Fruit fly (Drosophila melanogaster) whole organism, prepupa: ENCODE results near the gene CG16952.

Experiments
- Blimp-1 ChIP-seq: fragments of 200-800 bp; sonication (Bioruptor generic); optimal IDR thresholded peaks from 3 replicates; lab custom pipeline; 2017; ENCODE audit warnings: missing biosample characterization, missing genetic modification characterization, mild to moderate bottlenecking, moderate library complexity, missing genetic modification reagents
- CG10631 ChIP-seq: fragments of 200-800 bp; sonication (Bioruptor generic); optimal IDR thresholded peaks from 2 replicates; lab custom pipeline; 2016; ENCODE audit warnings: missing biosample characterization, missing genetic modification characterization
- CG10669 ChIP-seq: fragments of 200-800 bp; sonication (Bioruptor generic); optimal IDR thresholded peaks from 3 replicates; lab custom pipeline; 2018; ENCODE audit warnings: missing biosample characterization, mild to moderate bottlenecking, missing genetic modification characterization, moderate library complexity
- CG11294 ChIP-seq: fragments of 200-800 bp; sonication (Bioruptor generic); IDR thresholded peaks from 2 replicates; pipeline ENCODE4 v1.3.6; 2022; ENCODE audit warnings: missing biosample characterization, missing genetic modification characterization
- CG11902 ChIP-seq: fragments of 200-800 bp; sonication (Bioruptor generic); optimal IDR thresholded peaks from 3 replicates; lab custom pipeline; 2016; ENCODE audit warnings: missing biosample characterization, missing genetic modification characterization
- CG16779 ChIP-seq: fragments of 200-800 bp; sonication (Bioruptor generic); optimal IDR thresholded peaks from 3 replicates; lab custom pipeline; 2017; ENCODE audit warnings: missing biosample characterization, mild to moderate bottlenecking, missing genetic modification characterization
- CG3032 ChIP-seq: fragments of 200-800 bp; optimal IDR thresholded peaks from 2 replicates; lab custom pipeline; 2019; ENCODE audit warnings: missing biosample characterization, mild to moderate bottlenecking, missing genetic modification characterization, moderate library complexity
- CG31627 ChIP-seq: fragments of 200-800 bp; sonication (Bioruptor generic); optimal IDR thresholded peaks from 3 replicates; lab custom pipeline; 2016; ENCODE audit warnings: missing biosample characterization, missing genetic modification characterization
- CG34406 ChIP-seq: fragments of 200-800 bp; sonication (Bioruptor generic); optimal IDR thresholded peaks from 3 replicates; lab custom pipeline; 2016; ENCODE audit warnings: missing biosample characterization, missing genetic modification characterization
- CG4318 ChIP-seq: fragments of 200-800 bp; sonication (Bioruptor generic); optimal IDR thresholded peaks from 3 replicates; lab custom pipeline; 2017; ENCODE audit warnings: missing biosample characterization, mild to moderate bottlenecking, missing genetic modification characterization
- CG6276 ChIP-seq: fragments of 200-800 bp; sonication (Bioruptor generic); optimal IDR thresholded peaks from 2 replicates; lab custom pipeline; 2017; ENCODE audit warnings: missing biosample characterization, mild to moderate bottlenecking, missing genetic modification characterization
- CG6792 ChIP-seq: fragments of 200-800 bp; sonication (Bioruptor generic); optimal IDR thresholded peaks from 3 replicates; lab custom pipeline; 2016; ENCODE audit warnings: missing biosample characterization, missing genetic modification characterization
- CG6808 ChIP-seq: fragments of 200-800 bp; sonication (Bioruptor generic); optimal IDR thresholded peaks from 3 replicates; lab custom pipeline; 2017; ENCODE audit warnings: missing biosample characterization, missing genetic modification characterization, mild to moderate bottlenecking, moderate library complexity, missing genetic modification reagents
- CG6854 ChIP-seq: fragments of 200-800 bp; sonication (Bioruptor generic); optimal IDR thresholded peaks from 2 replicates; lab custom pipeline; 2017; ENCODE audit warnings: missing biosample characterization, mild to moderate bottlenecking, missing genetic modification characterization
- CG8119 ChIP-seq: fragments of 200-800 bp; sonication (Bioruptor generic); IDR thresholded peaks from 3 replicates; pipeline ENCODE4 v1.3.6; 2022; ENCODE audit warnings: missing biosample characterization, missing genetic modification characterization
- CG8319 ChIP-seq: fragments of 200-800 bp; sonication (Bioruptor generic); optimal IDR thresholded peaks from 3 replicates; lab custom pipeline; 2016; ENCODE audit warnings: missing biosample characterization, missing genetic modification characterization
- CG8632 ChIP-seq: fragments of 200-800 bp; sonication (Bioruptor generic); optimal IDR thresholded peaks from 3 replicates; lab custom pipeline; 2016; ENCODE audit warnings: missing biosample characterization, missing genetic modification characterization
- Eip75B ChIP-seq: fragments of 200-800 bp; sonication (Bioruptor generic); optimal IDR thresholded peaks from 3 replicates; lab custom pipeline; 2016; ENCODE audit warnings: missing biosample characterization, missing genetic modification characterization
- Eip78C ChIP-seq: fragments of 200-800 bp; sonication (Bioruptor generic); peaks from one replicate; lab custom pipeline; 2016; ENCODE audit warnings: missing biosample characterization, missing genetic modification characterization
- Ets21C ChIP-seq: fragments of 200-800 bp; sonication (Bioruptor generic); optimal IDR thresholded peaks from 3 replicates; lab custom pipeline; 2016; ENCODE audit warnings: missing biosample characterization, missing genetic modification characterization
- Ets96B ChIP-seq: fragments of 200-800 bp; optimal IDR thresholded peaks from 2 replicates; lab custom pipeline; 2019; ENCODE audit warnings: missing biosample characterization, mild to moderate bottlenecking, missing genetic modification characterization, moderate library complexity
- Gug ChIP-seq: fragments of 200-800 bp; sonication (Bioruptor generic); IDR thresholded peaks from 2 replicates; pipeline ENCODE4 v1.3.6; 2022; ENCODE audit warnings: missing biosample characterization, missing genetic modification characterization
- Hr38 ChIP-seq: sonication (Bioruptor generic); optimal IDR thresholded peaks from 2 replicates; lab custom pipeline; 2016; ENCODE audit warnings: missing biosample characterization, missing genetic modification characterization
- Hr39 ChIP-seq: fragments of 200-800 bp; sonication (Bioruptor generic); optimal IDR thresholded peaks from 2 replicates; lab custom pipeline; 2016; ENCODE audit warnings: missing biosample characterization, missing genetic modification characterization
- Hr4 ChIP-seq: fragments of 200-800 bp; sonication (Bioruptor generic); optimal IDR thresholded peaks from 3 replicates; lab custom pipeline; 2016; ENCODE audit warnings: missing biosample characterization, missing genetic modification characterization
- Lpt ChIP-seq: fragments of 200-800 bp; sonication (Bioruptor generic); optimal IDR thresholded peaks from 3 replicates; lab custom pipeline; 2016; ENCODE audit warnings: missing biosample characterization, missing genetic modification characterization
- Met ChIP-seq: fragments of 200-800 bp; sonication (Bioruptor generic); optimal IDR thresholded peaks from 3 replicates; lab custom pipeline; 2016; ENCODE audit warnings: missing biosample characterization, missing genetic modification characterization
- OdsH ChIP-seq: fragments of 200-800 bp; sonication (Bioruptor generic); optimal IDR thresholded peaks from 3 replicates; lab custom pipeline; 2016; ENCODE audit warnings: missing biosample characterization, missing genetic modification characterization
- Smox ChIP-seq: fragments of 200-800 bp; sonication (Bioruptor generic); optimal IDR thresholded peaks from 3 replicates; lab custom pipeline; 2016; ENCODE audit warnings: missing biosample characterization, missing genetic modification characterization
- Sox15 ChIP-seq: fragments of 200-800 bp; sonication (Bioruptor generic); optimal IDR thresholded peaks from 3 replicates; lab custom pipeline; 2016; ENCODE audit warnings: missing biosample characterization, missing genetic modification characterization
- achi ChIP-seq: fragments of 200-800 bp; sonication (Bioruptor generic); optimal IDR thresholded peaks from 3 replicates; lab custom pipeline; 2016; ENCODE audit warnings: missing biosample characterization, missing genetic modification characterization
- acj6 ChIP-seq: fragments of 200-800 bp; sonication (Bioruptor generic); optimal IDR thresholded peaks from 3 replicates; lab custom pipeline; 2016; ENCODE audit warnings: missing biosample characterization, missing genetic modification characterization
- cyc ChIP-seq: fragments of 200-800 bp; sonication (Bioruptor generic); optimal IDR thresholded peaks from 3 replicates; lab custom pipeline; 2016; ENCODE audit warnings: missing biosample characterization, missing genetic modification characterization
- dac ChIP-seq: fragments of 200-800 bp; sonication (Bioruptor generic); optimal IDR thresholded peaks from 2 replicates; lab custom pipeline; 2017; ENCODE audit warnings: missing biosample characterization, mild to moderate bottlenecking, missing genetic modification characterization
- dsx ChIP-seq: fragments of 200-800 bp; optimal IDR thresholded peaks from 3 replicates; lab custom pipeline; 2019; ENCODE audit warnings: missing biosample characterization, mild to moderate bottlenecking, missing genetic modification characterization, moderate library complexity; ENCODE audit not compliant: poor library complexity, severe bottlenecking
- eg ChIP-seq: fragments of 200-800 bp; sonication (Bioruptor generic); IDR thresholded peaks from 3 replicates; pipeline ENCODE4 v1.3.6; 2022; ENCODE audit warnings: missing biosample characterization, missing genetic modification characterization
- esn ChIP-seq: fragments of 200-800 bp; sonication (Bioruptor generic); optimal IDR thresholded peaks from 2 replicates; lab custom pipeline; 2016; ENCODE audit warnings: missing biosample characterization, mild to moderate bottlenecking, missing genetic modification characterization, moderate library complexity
- fd59A ChIP-seq: fragments of 200-800 bp; sonication (Bioruptor generic); optimal IDR thresholded peaks from 2 replicates; lab custom pipeline; 2017; ENCODE audit warnings: missing biosample characterization, mild to moderate bottlenecking, missing genetic modification characterization, missing genetic modification reagents
- fd85E ChIP-seq: fragments of 200-800 bp; sonication (Bioruptor generic); optimal IDR thresholded peaks from 3 replicates; lab custom pipeline; 2016; ENCODE audit warnings: missing biosample characterization, missing genetic modification characterization
- fkh ChIP-seq: fragments of 200-800 bp; sonication (Bioruptor generic); optimal IDR thresholded peaks from 3 replicates; lab custom pipeline; 2017; ENCODE audit warnings: missing biosample characterization, mild to moderate bottlenecking, missing genetic modification characterization, moderate library complexity
- pdm3 ChIP-seq: fragments of 200-800 bp; sonication (Bioruptor generic); optimal IDR thresholded peaks from 3 replicates; lab custom pipeline; 2016; ENCODE audit warnings: missing biosample characterization, missing genetic modification characterization
- salr ChIP-seq, 2 experiments: fragments of 200-800 bp; sonication (Bioruptor generic); optimal IDR thresholded peaks; 3 replicates each; lab custom pipeline; 2016 to 2018; ENCODE audit warnings: missing biosample characterization in 2 of 2, missing genetic modification characterization in 2 of 2, mild to moderate bottlenecking in 1 of 2
- ss ChIP-seq, 2 experiments: fragments of 200-800 bp; sonication (Bioruptor generic); optimal IDR thresholded peaks; 2 replicates in 1 of 2; 3 replicates in 1 of 2; lab custom pipeline; 2017 to 2018; ENCODE audit warnings: mild to moderate bottlenecking in 2 of 2, missing biosample characterization in 2 of 2, missing genetic modification characterization in 2 of 2, moderate library complexity in 1 of 2
- svp ChIP-seq: fragments of 200-800 bp; sonication (Bioruptor generic); peaks from one replicate; lab custom pipeline; 2016; ENCODE audit warnings: missing biosample characterization, missing genetic modification characterization
- topi ChIP-seq: fragments of 200-800 bp; sonication (Bioruptor generic); optimal IDR thresholded peaks from 3 replicates; lab custom pipeline; 2016; ENCODE audit warnings: missing biosample characterization, missing genetic modification characterization

Gene CG16952

DNA sequence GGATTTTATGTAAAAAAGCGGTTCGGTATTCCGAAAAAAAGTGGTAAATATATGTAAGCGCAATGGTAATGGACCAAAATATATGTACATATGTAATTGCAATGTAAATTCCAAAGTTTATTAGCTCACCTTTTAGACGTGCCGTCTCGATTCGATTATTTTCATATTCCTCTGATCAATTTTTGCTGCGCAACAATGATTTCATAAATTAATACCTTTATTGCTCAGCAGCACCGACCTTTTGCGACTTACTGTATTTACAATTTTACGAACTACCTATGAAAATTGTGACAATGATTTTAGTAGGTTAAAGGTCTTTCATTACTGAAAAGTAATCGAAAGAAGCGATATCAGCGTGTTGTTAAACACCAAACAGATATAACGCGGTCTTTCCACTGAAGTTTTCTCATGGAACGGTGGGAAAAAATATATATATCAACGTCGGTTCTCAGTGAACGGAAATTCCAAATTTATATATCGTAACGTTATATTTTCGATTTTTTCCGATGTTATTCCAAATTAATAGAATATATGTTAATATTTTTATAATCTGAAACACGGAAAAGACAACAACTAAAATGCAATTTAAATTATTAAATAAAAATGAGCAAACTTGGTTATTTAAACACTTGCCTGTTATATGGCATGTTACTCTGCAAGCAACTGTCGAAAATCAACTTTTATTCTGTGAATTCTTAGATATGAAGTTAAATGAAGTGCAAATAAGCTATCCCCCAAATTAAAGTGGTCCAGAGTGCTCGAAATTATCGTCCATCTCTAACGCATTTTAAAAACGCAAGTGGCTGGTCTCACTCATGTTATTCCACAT lies 20.0 kb downstream of the CG16952 start, which contains the start of the genes MSBP and CG15916:
TSS of gene MSBP (minus strand) at position 330 of the 829 bp plus-strand sequence.
TSS of gene CG15916 (plus strand) at position 810 of the 829 bp plus-strand sequence.
- peak; percentile 28 for TF ChIP-seq CG10669 (GFP tag; lab: Kevin White, UChicago)
- peak; percentile 98 for TF ChIP-seq svp (GFP tag; lab: Kevin White, UChicago)
- peak; percentile 41 for TF ChIP-seq CG10631
- no peak for TF ChIP-seq dsx (GFP tag; lab: Kevin White, UChicago)
- peak; percentile 2 for TF ChIP-seq Ets96B (tag; lab: Kevin White, UChicago)
- TF ChIP-seq fd85E (GFP tag; lab: Kevin White, UChicago), result no peak
- peak; percentile 29 for TF ChIP-seq fd59A
- TF ChIP-seq CG6808 (GFP tag; lab: Kevin White, UChicago), result peak; percentile 8
- TF ChIP-seq ss (GFP tag; optimal IDR thresholded peaks at IDR 0.05; lab: Kevin White, UChicago), result peak in 1 of 2 experiments; percentile 45
- TF ChIP-seq topi (GFP tag; lab: Kevin White, UChicago), result peak; percentile 32
- TF ChIP-seq CG4318 (GFP tag; lab: Kevin White, UChicago), result peak; percentile 44
- peak; percentile 49 for TF ChIP-seq pdm3
- no peak for TF ChIP-seq Eip75B (GFP tag; lab: Kevin White, UChicago)
- TF ChIP-seq Smox (GFP tag; lab: Kevin White, UChicago), result no peak
- peak; percentile 21 for TF ChIP-seq achi (GFP tag; lab: Kevin White, UChicago)
- peak; percentile 54 for TF ChIP-seq OdsH (GFP tag; lab: Kevin White, UChicago)
- TF ChIP-seq Hr4 (GFP tag; lab: Kevin White, UChicago), result peak; percentile 8
- TF ChIP-seq CG6276 (GFP tag; lab: Kevin White, UChicago), result no peak
- peak; percentile 53 for TF ChIP-seq CG3032 (tag; lab: Kevin White, UChicago)
- no peak for TF ChIP-seq fkh
- no peak; the same call in 2 of the 3 replicates for TF ChIP-seq eg
- peak; percentile 12 for TF ChIP-seq CG11902
- no peak for TF ChIP-seq CG6792 (GFP tag; lab: Kevin White, UChicago)
- peak; percentile 18 for TF ChIP-seq CG34406 (GFP tag; lab: Kevin White, UChicago)
- no peak for TF ChIP-seq CG8319
- TF ChIP-seq CG11294 (GFP tag; lab: Robert Waterston, UW), result no peak
- TF ChIP-seq Eip78C (GFP tag; lab: Kevin White, UChicago), result peak; percentile 77
- no peak for TF ChIP-seq CG16779
- TF ChIP-seq CG31627, result peak; percentile 26
- TF ChIP-seq Met, result peak; percentile 11
- TF ChIP-seq Gug (GFP tag; lab: Robert Waterston, UW), result peak; percentile 38; the same call in 1 of the 2 replicates
- no peak for TF ChIP-seq Ets21C (GFP tag; lab: Kevin White, UChicago)
- peak; percentile 37 for TF ChIP-seq acj6
- TF ChIP-seq Hr39, result peak; percentile 15
- TF ChIP-seq CG6854 (GFP tag; lab: Kevin White, UChicago), result no peak
- TF ChIP-seq CG8632 (GFP tag; lab: Kevin White, UChicago), result no peak
- peak; percentile 29 for TF ChIP-seq cyc
- TF ChIP-seq salr (GFP tag; optimal IDR thresholded peaks at IDR 0.05; lab: Kevin White, UChicago), result peak in 1 of 2 experiments; percentile 24
- peak; percentile 3 for TF ChIP-seq Lpt (GFP tag; lab: Kevin White, UChicago)
- no peak for TF ChIP-seq Hr38 (GFP tag; lab: Kevin White, UChicago)
- no peak for TF ChIP-seq Blimp-1 (GFP tag; lab: Kevin White, UChicago)
- TF ChIP-seq dac, result no peak
- TF ChIP-seq Sox15 (GFP tag; lab: Kevin White, UChicago), result peak; percentile 41
- peak; percentile 28 for TF ChIP-seq esn
- TF ChIP-seq CG8119 (GFP tag; lab: Robert Waterston, UW), result no peak
